Fruit fly (Drosophila melanogaster) whole organism, embryonic: ENCODE measurements around the gene CG45544.

Experiments
- Atf3 ChIP-seq: fragments of 200-800 bp; sonication (Bioruptor generic); optimal IDR thresholded peaks from 3 replicates; lab custom pipeline; 2016; ENCODE audit warnings: missing biosample characterization, missing genetic modification characterization
- Awh ChIP-seq: fragments of 200-800 bp; sonication (Bioruptor generic); IDR thresholded peaks from 2 replicates; pipeline ENCODE4, ENCODE4 v1.3.6; 2022; ENCODE audit warnings: missing biosample characterization, missing genetic modification characterization
- CG10979 ChIP-seq: fragments of 200-800 bp; sonication (Bioruptor generic); optimal IDR thresholded peaks from 2 replicates; lab custom pipeline; 2018; ENCODE audit warnings: missing biosample characterization, mild to moderate bottlenecking, missing genetic modification characterization, moderate library complexity
- CG13296 ChIP-seq: fragments of 200-800 bp; sonication (Bioruptor generic); optimal IDR thresholded peaks from 3 replicates; lab custom pipeline; 2018; ENCODE audit warnings: missing biosample characterization, mild to moderate bottlenecking, missing genetic modification characterization
- CG1529 ChIP-seq: fragments of 200-800 bp; sonication (Bioruptor generic); optimal IDR thresholded peaks from 3 replicates; lab custom pipeline; 2018; ENCODE audit warnings: missing biosample characterization, missing genetic modification characterization
- CG1602 ChIP-seq: fragments of 200-800 bp; sonication (Bioruptor generic); optimal IDR thresholded peaks from 3 replicates; lab custom pipeline; 2016; ENCODE audit warnings: missing biosample characterization, missing genetic modification characterization
- CG16863 ChIP-seq: fragments of 200-800 bp; sonication (Bioruptor generic); optimal IDR thresholded peaks from 3 replicates; lab custom pipeline; 2016; ENCODE audit warnings: missing biosample characterization, missing genetic modification characterization
- CG17912 ChIP-seq: fragments of 200-800 bp; sonication (Bioruptor generic); optimal IDR thresholded peaks from 2 replicates; lab custom pipeline; 2018; ENCODE audit warnings: missing biosample characterization, mild to moderate bottlenecking, missing genetic modification characterization
- CG18262 ChIP-seq: fragments of 200-800 bp; optimal IDR thresholded peaks from 3 replicates; lab custom pipeline; 2019; ENCODE audit warnings: missing biosample characterization, mild to moderate bottlenecking, missing genetic modification characterization, moderate library complexity
- CG3065 ChIP-seq: fragments of 200-800 bp; sonication (Bioruptor generic); optimal IDR thresholded peaks from 2 replicates; lab custom pipeline; 2016; ENCODE audit warnings: missing biosample characterization, missing genetic modification characterization
- CG32772 ChIP-seq: fragments of 200-800 bp; sonication (Bioruptor generic); IDR thresholded peaks from 2 replicates; pipeline ENCODE4 v1.3.6; 2022; ENCODE audit warnings: missing biosample characterization, missing genetic modification characterization
- CG33557 ChIP-seq: fragments of 200-800 bp; sonication (Bioruptor generic); optimal IDR thresholded peaks from 2 replicates; lab custom pipeline; 2019; ENCODE audit warnings: missing biosample characterization, mild to moderate bottlenecking, missing genetic modification characterization, moderate library complexity
- CG3838 ChIP-seq: fragments of 200-800 bp; sonication (Bioruptor generic); optimal IDR thresholded peaks from 3 replicates; lab custom pipeline; 2016; ENCODE audit warnings: missing biosample characterization, missing genetic modification characterization
- CG4360 ChIP-seq: fragments of 200-800 bp; sonication (Bioruptor generic); IDR thresholded peaks from 2 replicates; pipeline ENCODE4 v1.3.6; 2022; ENCODE audit warnings: missing biosample characterization, missing genetic modification characterization
- CG4617 ChIP-seq: fragments of 200-800 bp; sonication (Bioruptor generic); optimal IDR thresholded peaks from 3 replicates; lab custom pipeline; 2016; ENCODE audit warnings: missing biosample characterization, missing genetic modification characterization, borderline replicate concordance
- CG6683 ChIP-seq: fragments of 200-800 bp; sonication (Bioruptor generic); optimal IDR thresholded peaks from 2 replicates; lab custom pipeline; 2017; ENCODE audit warnings: missing biosample characterization, mild to moderate bottlenecking, missing genetic modification characterization, missing genetic modification reagents
- CG7786 ChIP-seq: fragments of 200-800 bp; sonication (Bioruptor generic); optimal IDR thresholded peaks from 2 replicates; lab custom pipeline; 2016; ENCODE audit warnings: missing biosample characterization, missing genetic modification characterization
- CG7963 ChIP-seq: fragments of 200-800 bp; sonication (Bioruptor generic); IDR thresholded peaks from 3 replicates; pipeline ENCODE4 v1.3.6; 2022; ENCODE audit warnings: missing biosample characterization, missing genetic modification characterization; ENCODE audit not compliant: partially characterized antibody
- CG9932 ChIP-seq: fragments of 200-800 bp; sonication (Bioruptor generic); IDR thresholded peaks from 2 replicates; pipeline ENCODE4 v1.3.6; 2022; ENCODE audit warnings: missing biosample characterization, missing genetic modification characterization
- D19B ChIP-seq: fragments of 200-800 bp; sonication (Bioruptor generic); optimal IDR thresholded peaks from 2 replicates; lab custom pipeline; 2017; ENCODE audit warnings: missing biosample characterization, mild to moderate bottlenecking, missing genetic modification characterization
- Dfd ChIP-seq, 2 experiments: fragments of >200 bp; optimal IDR thresholded peaks; 2 replicates each; lab custom pipeline; 2017; ENCODE audit warnings: missing biosample characterization in 2 of 2, missing genetic modification characterization in 2 of 2
- Dip2 ChIP-seq: fragments of 200-800 bp; sonication (Bioruptor generic); IDR thresholded peaks from 2 replicates; pipeline ENCODE4 v1.3.6; 2022; ENCODE audit warnings: missing biosample characterization, missing genetic modification characterization
- Dll ChIP-seq: fragments of 200-800 bp; sonication (Bioruptor generic); IDR thresholded peaks from 4 replicates; pipeline ENCODE4 v1.3.6; 2022; ENCODE audit warnings: missing biosample characterization, missing genetic modification characterization; ENCODE audit not compliant: partially characterized antibody
- E2f2 ChIP-seq: fragments of 200-800 bp; sonication (Bioruptor generic); IDR thresholded peaks from 2 replicates; pipeline ENCODE4 v1.3.6; 2022; ENCODE audit warnings: missing biosample characterization, missing genetic modification characterization
- Fer2 ChIP-seq: fragments of 200-800 bp; sonication (Bioruptor generic); optimal IDR thresholded peaks from 2 replicates; lab custom pipeline; 2018; ENCODE audit warnings: missing biosample characterization, mild to moderate bottlenecking, missing genetic modification characterization, moderate library complexity
- HLHmδ ChIP-seq: fragments of 200-800 bp; sonication (Bioruptor generic); optimal IDR thresholded peaks from 2 replicates; lab custom pipeline; 2018; ENCODE audit warnings: missing biosample characterization, mild to moderate bottlenecking, missing genetic modification characterization, moderate library complexity
- Hand ChIP-seq: fragments of 200-800 bp; sonication (Bioruptor generic); optimal IDR thresholded peaks from 2 replicates; lab custom pipeline; 2017; ENCODE audit warnings: mild to moderate bottlenecking, missing biosample characterization, missing genetic modification reagents, missing genetic modification characterization
- MBD-R2 ChIP-seq: fragments of 200-800 bp; sonication (Bioruptor generic); IDR thresholded peaks from 2 replicates; pipeline ENCODE4 v1.3.6; 2022; ENCODE audit warnings: missing biosample characterization, missing genetic modification characterization
- Nf-YC ChIP-seq: fragments of 200-800 bp; optimal IDR thresholded peaks from 3 replicates; lab custom pipeline; 2019; ENCODE audit warnings: missing biosample characterization, mild to moderate bottlenecking, missing genetic modification characterization, moderate library complexity
- Pdp1 ChIP-seq, 2 experiments: fragments of 200-800 bp; sonication (Bioruptor generic); optimal IDR thresholded peaks; 3 replicates each; lab custom pipeline; 2016; ENCODE audit warnings: missing biosample characterization in 2 of 2, missing genetic modification characterization in 2 of 2, mild to moderate bottlenecking in 1 of 2, moderate library complexity in 1 of 2
- Ravus ChIP-seq: fragments of 200-800 bp; sonication (Bioruptor generic); IDR thresholded peaks from 2 replicates; pipeline ENCODE4 v1.3.6; 2022; ENCODE audit warnings: missing biosample characterization, missing genetic modification characterization
- Stat92E ChIP-seq, 3 experiments: fragments of >200 bp in 2 of 3; fragments of 200-800 bp in 1 of 3; sonication (Bioruptor generic) in 1 of 3; optimal IDR thresholded peaks; 2 replicates each; lab custom pipeline; 2017 to 2019; ENCODE audit warnings: missing biosample characterization in 3 of 3, missing genetic modification characterization in 3 of 3, mild to moderate bottlenecking in 1 of 3, moderate library complexity in 1 of 3
- al ChIP-seq: fragments of 200-800 bp; sonication (Bioruptor generic); IDR thresholded peaks from 2 replicates; pipeline ENCODE4 v1.3.6; 2022; ENCODE audit warnings: missing biosample characterization, missing genetic modification characterization
- aop ChIP-seq: fragments of 200-800 bp; sonication (Bioruptor generic); IDR thresholded peaks from 2 replicates; pipeline ENCODE4 v1.3.6; 2022; ENCODE audit warnings: missing biosample characterization, missing genetic modification characterization
- br ChIP-seq: fragments of >200 bp; optimal IDR thresholded peaks from 2 replicates; lab custom pipeline; 2017
- cato ChIP-seq: fragments of 200-800 bp; sonication (Bioruptor generic); optimal IDR thresholded peaks from 2 replicates; lab custom pipeline; 2016; ENCODE audit warnings: missing biosample characterization, missing genetic modification characterization, borderline replicate concordance
- chinmo ChIP-seq: fragments of 200-800 bp; sonication (Bioruptor generic); IDR thresholded peaks from 4 replicates; pipeline ENCODE4 v1.3.6; 2022; ENCODE audit warnings: missing biosample characterization, missing genetic modification characterization; ENCODE audit not compliant: partially characterized antibody
- dpn ChIP-seq, 2 experiments: fragments of 200-800 bp; sonication (Bioruptor generic); optimal IDR thresholded peaks; 3 replicates each; lab custom pipeline; 2016; ENCODE audit warnings: missing biosample characterization in 2 of 2, missing genetic modification characterization in 2 of 2
- fu2 ChIP-seq: fragments of 200-800 bp; sonication (Bioruptor generic); optimal IDR thresholded peaks from 2 replicates; lab custom pipeline; 2016; ENCODE audit warnings: missing biosample characterization, missing genetic modification characterization
- hb ChIP-seq: fragments of 200-800 bp; sonication (Bioruptor generic); IDR thresholded peaks from 3 replicates; pipeline ENCODE4 v1.3.6; 2022; ENCODE audit warnings: missing biosample characterization, missing genetic modification characterization; ENCODE audit not compliant: partially characterized antibody
- nau ChIP-seq: fragments of 200-800 bp; sonication (Bioruptor generic); optimal IDR thresholded peaks from 3 replicates; lab custom pipeline; 2017; ENCODE audit warnings: missing biosample characterization, mild to moderate bottlenecking, missing genetic modification characterization, missing genetic modification reagents
- pita ChIP-seq: fragments of 200-800 bp; sonication (Bioruptor generic); optimal IDR thresholded peaks from 2 replicates; lab custom pipeline; 2017; ENCODE audit warnings: missing biosample characterization, mild to moderate bottlenecking, missing genetic modification characterization
- pzg ChIP-seq: fragments of 200-800 bp; sonication (Bioruptor generic); optimal IDR thresholded peaks from 3 replicates; lab custom pipeline; 2018; ENCODE audit warnings: missing biosample characterization, mild to moderate bottlenecking, missing genetic modification characterization, moderate library complexity
- salm ChIP-seq: fragments of 200-800 bp; sonication (Bioruptor generic); optimal IDR thresholded peaks from 2 replicates; lab custom pipeline; 2018; ENCODE audit warnings: missing biosample characterization, mild to moderate bottlenecking, missing genetic modification characterization
- yki ChIP-seq: fragments of >200 bp; optimal IDR thresholded peaks from 3 replicates; lab custom pipeline; 2018
- zfh1 ChIP-seq: fragments of 200-800 bp; sonication (Bioruptor generic); IDR thresholded peaks from 3 replicates; pipeline ENCODE4 v1.3.6; 2022; ENCODE audit warnings: missing biosample characterization, missing genetic modification characterization

CG45544 gene

DNA sequence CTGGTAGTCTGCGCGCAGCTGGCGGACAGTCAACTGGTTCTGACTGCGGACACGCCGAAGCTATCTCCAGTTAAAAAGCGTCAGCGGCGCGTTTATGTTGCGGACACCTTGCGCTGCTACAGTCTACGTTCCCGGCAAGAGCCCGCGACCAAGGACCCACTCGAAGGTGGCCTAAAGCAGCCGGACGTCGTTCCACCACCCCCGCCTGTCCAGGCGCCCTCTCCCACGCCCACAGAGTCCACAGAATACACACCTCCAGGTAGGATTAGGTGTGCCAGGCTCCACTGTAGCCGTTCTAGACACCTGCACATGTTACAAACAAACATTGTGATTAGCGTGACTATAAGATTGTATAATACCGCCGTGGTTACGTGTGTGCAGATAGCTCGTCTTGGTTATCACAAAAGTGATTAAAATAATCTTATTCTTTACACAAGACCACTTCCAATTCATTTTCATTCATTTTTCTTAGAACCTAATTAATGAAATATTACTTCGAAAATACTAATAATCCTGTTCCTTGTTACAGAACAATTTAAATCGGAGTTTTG lies 25.7 kb upstream of the CG45544 start (continued):
- TF ChIP-seq CG3838 (GFP tag; lab: Kevin White, UChicago) (no peak), E2f2 (GFP tag; lab: Robert Waterston, UW) (no peak), br (no peak), Dfd (GFP tag; optimal IDR thresholded peaks at IDR 0.05; lab: Kevin White, UChicago) (no peak), Hand (GFP tag; lab: Kevin White, UChicago) (no peak), nau (no peak), fu2 (GFP tag; lab: Kevin White, UChicago) (no peak), CG6683 (GFP tag; lab: Kevin White, UChicago) (no peak), CG7786 (no peak), Nf-YC (tag; lab: Kevin White, UChicago) (no peak), zfh1 (GFP tag; lab: Robert Waterston, UW) (0 out of 3 replicates have a peak, but pooled peaks have one; percentile 40), Atf3 (no peak), CG32772 (GFP tag; lab: Robert Waterston, UW) (no peak), al (GFP tag; lab: Robert Waterston, UW) (peak; percentile 29; the same call in 1 of the 2 replicates), CG33557 (GFP tag; lab: Kevin White, UChicago) (no peak), D19B (GFP tag; lab: Kevin White, UChicago) (no peak), CG1529 (no peak), Pdp1 (GFP tag; optimal IDR thresholded peaks at IDR 0.05; lab: Kevin White, UChicago) (peak in 1 of 2 experiments; percentile 96), CG10979 (tag; lab: Kevin White, UChicago) (no peak), Awh (GFP tag; lab: Robert Waterston, UW) (no peak), hb (GFP tag; lab: Robert Waterston, UW) (no peak), MBD-R2 (GFP tag; lab: Robert Waterston, UW) (peak; percentile 7; the same call in 1 of the 2 replicates), chinmo (GFP tag; lab: Robert Waterston, UW) (no peak), pita (no peak), CG3065 (GFP tag; lab: Kevin White, UChicago) (no peak), Stat92E (GFP tag; optimal IDR thresholded peaks at IDR 0.05; lab: Kevin White, UChicago) (no peak)

DNA sequence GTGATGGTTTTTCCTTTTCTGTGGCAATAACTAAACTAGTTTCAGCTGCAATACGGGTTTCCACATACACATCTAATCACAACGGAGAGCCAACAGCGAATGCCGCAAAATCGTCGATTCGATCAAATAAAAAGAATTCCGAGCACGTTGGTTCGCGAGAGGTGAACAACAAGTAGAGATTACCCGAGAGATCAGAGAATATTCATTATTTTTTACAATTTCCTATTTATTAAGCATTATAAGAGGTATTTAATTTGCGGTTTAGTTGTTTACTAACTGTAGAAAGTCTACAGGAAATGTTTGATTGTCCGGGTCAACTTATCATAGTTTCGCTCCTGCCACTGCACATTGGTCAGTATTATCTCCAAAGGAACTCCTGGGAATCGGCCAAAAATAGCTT lies 17.7 kb upstream of the CG45544 start, which contains the start of gene CG11951:
Gene CG11951 (minus strand): TSS at position 101 of the 400 bp plus-strand sequence.
- TF ChIP-seq salm (tag; lab: Kevin White, UChicago) (no peak), CG13296 (GFP tag; lab: Kevin White, UChicago) (no peak), cato (no peak), CG17912 (GFP tag; lab: Kevin White, UChicago) (no peak), CG1602 (GFP tag; lab: Kevin White, UChicago) (no peak), CG4360 (no peak), pzg (GFP tag; lab: Kevin White, UChicago) (no peak)

DNA sequence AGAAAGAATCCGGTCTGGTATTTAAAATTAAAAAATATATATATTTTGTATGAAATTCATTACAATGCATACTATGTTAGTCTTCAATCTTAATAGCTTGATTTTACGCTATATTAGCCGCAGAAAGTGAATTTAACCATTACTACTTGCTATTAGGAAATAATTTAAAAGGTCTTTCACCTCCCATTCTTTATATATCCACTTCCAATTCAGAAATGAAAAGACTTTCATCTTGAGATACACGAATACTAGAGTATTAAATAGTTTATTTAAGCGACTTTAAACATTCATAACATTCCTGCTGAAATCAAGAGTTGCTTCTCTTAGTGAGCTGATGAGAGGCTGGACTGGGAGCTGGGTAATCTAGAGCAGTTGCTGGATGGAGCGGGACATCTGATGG lies 11.6 kb upstream of the CG45544 start, which contains the start of gene CG31445:
Gene CG31445 (minus strand): TSS at position 101 of the 400 bp plus-strand sequence.
- TF ChIP-seq CG16863 = no peak
- no peak for TF ChIP-seq aop
- TF ChIP-seq Fer2 = no peak
- no peak for TF ChIP-seq Dip2 (GFP tag; lab: Robert Waterston, UW)
- no peak for TF ChIP-seq Ravus (GFP tag; lab: Robert Waterston, UW)
- TF ChIP-seq CG4617 (GFP tag; lab: Kevin White, UChicago) = no peak
- no peak for TF ChIP-seq CG9932 (GFP tag; lab: Robert Waterston, UW)
- no peak for TF ChIP-seq HLHmδ (GFP tag; lab: Kevin White, UChicago)
- no peak for TF ChIP-seq CG18262 (tag; lab: Kevin White, UChicago)
- no peak for TF ChIP-seq dpn (GFP tag; optimal IDR thresholded peaks at IDR 0.05; lab: Kevin White, UChicago)
- no peak for TF ChIP-seq Dll (GFP tag; lab: Robert Waterston, UW)
- no peak for TF ChIP-seq yki
- TF ChIP-seq Atf3 = no peak
- no peak for TF ChIP-seq CG7963 (GFP tag; lab: Robert Waterston, UW)
